Worm (Caenorhabditis elegans) whole organism, mixed stage, embryonic: ENCODE measurements around the gene acr-21.

Experiments
- ces-1 ChIP-seq: fragments of 150-350 bp; optimal IDR thresholded peaks from 2 replicates; lab custom pipeline; 2014; ENCODE audit warnings: missing biosample characterization, missing genetic modification reagents, missing genetic modification characterization
- hlh-1 ChIP-seq: fragments of 150-350 bp; optimal IDR thresholded peaks from 2 replicates; lab custom pipeline; 2014; ENCODE audit warnings: missing biosample characterization, missing genetic modification reagents, missing genetic modification characterization
- mep-1 ChIP-seq: fragments of 150-350 bp; optimal IDR thresholded peaks from 2 replicates; lab custom pipeline; 2017; ENCODE audit warnings: missing biosample characterization, missing genetic modification reagents, missing genetic modification characterization, inconsistent platforms
- nhr-237 ChIP-seq: fragments of 150-350 bp; optimal IDR thresholded peaks from 2 replicates; lab custom pipeline; 2014; ENCODE audit warnings: missing biosample characterization, missing genetic modification characterization
- pha-4 ChIP-seq: fragments of 150-350 bp; optimal IDR thresholded peaks from 2 replicates; lab custom pipeline; 2018; ENCODE audit warnings: missing biosample characterization, missing genetic modification reagents, missing genetic modification characterization
- unc-39 ChIP-seq: fragments of 150-350 bp; optimal IDR thresholded peaks from 2 replicates; lab custom pipeline; 2014; ENCODE audit warnings: missing biosample characterization, missing genetic modification characterization
- unc-62 ChIP-seq: fragments of 150-350 bp; optimal IDR thresholded peaks from 2 replicates; lab custom pipeline; 2014; ENCODE audit warnings: missing biosample characterization, missing genetic modification reagents, missing genetic modification characterization
- zip-8 ChIP-seq: fragments of 150-350 bp; optimal IDR thresholded peaks from 2 replicates; lab custom pipeline; 2014; ENCODE audit warnings: missing biosample characterization, missing genetic modification characterization

DNA sequence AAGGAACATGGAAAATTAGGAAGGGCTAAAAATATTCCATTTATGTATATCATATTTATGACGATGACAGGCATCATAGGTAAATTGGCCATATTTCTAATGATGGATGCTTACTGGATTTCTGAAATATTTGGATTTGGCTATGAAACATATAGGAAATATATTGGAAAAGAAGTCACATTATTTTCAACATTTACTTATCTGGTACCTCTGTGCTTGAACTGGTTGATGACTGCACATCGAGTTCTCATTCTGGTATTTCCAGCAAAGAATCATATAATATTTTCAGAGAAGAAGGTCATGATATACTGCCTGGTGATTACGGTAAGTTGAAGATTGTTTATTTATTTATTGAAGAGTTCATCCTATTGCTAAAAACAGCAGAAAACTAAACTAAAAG lies 49.0 kb upstream of the acr-21 start, which contains the start of gene srxa-5:
- TF ChIP-seq unc-62 (GFP tag; lab: Kevin White, UChicago) = no peak
- TF ChIP-seq unc-39 (tag; lab: Kevin White, UChicago) = no peak
- TF ChIP-seq hlh-1 (tag; lab: Kevin White, UChicago) = no peak
- TF ChIP-seq ces-1 (GFP tag; lab: Kevin White, UChicago) = no peak
- TF ChIP-seq zip-8 = no peak
- no peak for TF ChIP-seq pha-4
- no peak for TF ChIP-seq nhr-237
- TF ChIP-seq mep-1 (tag; lab: Kevin White, UChicago) = no peak
